Worm (Caenorhabditis elegans) whole organism, late embryonic: ENCODE data around the gene ptr-4.

Experiments used
- T23F11.4 ChIP-seq: fragments of 200-800 bp; sonication (Bioruptor generic); optimal IDR thresholded peaks from 2 replicates; lab custom pipeline; 2018; ENCODE audit warnings: mild to moderate bottlenecking, missing genetic modification characterization, missing compliant biosample characterization
- ama-1 ChIP-seq: fragments of 150-350 bp; optimal IDR thresholded peaks from 2 replicates; lab custom pipeline; 2014
- ceh-22 ChIP-seq: sonication (generic microtip); optimal IDR thresholded peaks from 2 replicates; lab custom pipeline; 2017; ENCODE audit warnings: missing biosample characterization, missing genetic modification characterization
- ceh-9 ChIP-seq: sonication (generic microtip); optimal IDR thresholded peaks from 2 replicates; lab custom pipeline; 2016; ENCODE audit warnings: mild to moderate bottlenecking, missing genetic modification characterization, inconsistent platforms, missing compliant biosample characterization
- dmd-4 ChIP-seq: sonication (generic microtip); optimal IDR thresholded peaks from 2 replicates; lab custom pipeline; 2016; ENCODE audit warnings: borderline replicate concordance, missing genetic modification characterization, missing compliant biosample characterization
- dve-1 ChIP-seq: sonication (generic microtip); optimal IDR thresholded peaks from 2 replicates; lab custom pipeline; 2017; ENCODE audit warnings: antibody characterized with exemption, mild to moderate bottlenecking, missing genetic modification characterization, missing compliant biosample characterization
- fkh-10 ChIP-seq: fragments of 150-350 bp; optimal IDR thresholded peaks from 2 replicates; lab custom pipeline; 2014; ENCODE audit warnings: missing biosample characterization, missing genetic modification reagents, missing genetic modification characterization
- madf-2 ChIP-seq: sonication (generic microtip); optimal IDR thresholded peaks from 2 replicates; lab custom pipeline; 2017; ENCODE audit warnings: missing genetic modification characterization, missing compliant biosample characterization
- pag-3 ChIP-seq: sonication (generic microtip); optimal IDR thresholded peaks from 2 replicates; lab custom pipeline; 2016; ENCODE audit warnings: missing compliant biosample characterization, missing genetic modification characterization, borderline replicate concordance
- pha-4 ChIP-seq: fragments of 150-350 bp; optimal IDR thresholded peaks from 2 replicates; lab custom pipeline; 2018; ENCODE audit warnings: missing biosample characterization, missing genetic modification reagents, missing genetic modification characterization
- rnt-1 ChIP-seq: sonication (generic microtip); optimal IDR thresholded peaks from 2 replicates; lab custom pipeline; 2016; ENCODE audit warnings: missing genetic modification characterization, missing compliant biosample characterization
- unc-55 ChIP-seq: sonication (generic microtip); optimal IDR thresholded peaks from 2 replicates; lab custom pipeline; 2017; ENCODE audit warnings: missing biosample characterization, missing genetic modification reagents, missing genetic modification characterization

- TF ChIP-seq madf-2 (no peak), ceh-9 (tag; lab: Kevin White, UChicago) (no peak), fkh-10 (GFP tag; lab: Kevin White, UChicago) (no peak), pag-3 (no peak), rnt-1 (tag; lab: Kevin White, UChicago) (no peak), ama-1 (lab: Kevin White, UChicago) (no peak), unc-55 (no peak), dmd-4 (tag; lab: Kevin White, UChicago) (no peak), T23F11.4 (no peak), pha-4 (tag; lab: Kevin White, UChicago) (no peak), dve-1 (tag; lab: Kevin White, UChicago) (no peak), ceh-22 (no peak)
These were observed 45.8 kb downstream of the ptr-4 start, which contains the start of gene C09B8.4 for ce11 chrX:6019886-6020469.
